Worm (Caenorhabditis elegans): ENCODE measurements around the gene cfp-1.

DNA sequence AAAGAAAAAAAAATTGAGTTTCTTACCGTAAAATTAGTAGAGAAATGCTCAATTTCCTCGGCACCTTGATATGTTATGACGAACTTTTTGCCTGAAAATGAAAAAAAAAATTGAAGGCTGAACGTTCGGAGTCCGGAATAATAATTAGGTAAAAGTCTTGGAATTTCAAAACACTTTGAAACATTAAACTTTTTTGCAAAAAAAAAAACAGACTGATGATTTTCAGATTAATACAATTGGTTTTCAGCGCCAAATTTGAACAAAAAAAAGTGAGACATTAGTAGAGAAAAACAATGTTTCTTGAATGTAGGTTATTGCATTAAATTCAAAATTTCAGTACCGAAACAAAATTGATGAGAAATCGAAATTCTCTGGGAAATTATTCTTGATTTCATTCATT, 46.7 kb downstream of the cfp-1 start, which contains the start of gene nkcc-1:
- TF ChIP-seq T20F7.1 (GFP tag; optimal IDR thresholded peaks at IDR 0.05) (no peak), ZK337.2 (GFP tag; IDR thresholded peaks at IDR 0.05) (no peak), mxl-3 (GFP tag; optimal IDR thresholded peaks at IDR 0.05) (no peak), mes-2 (tag; optimal IDR thresholded peaks at IDR 0.05; ENCODE audit: poor library complexity, severe bottlenecking) (no peak), cey-2 (tag; optimal IDR thresholded peaks at IDR 0.05; ENCODE audit: borderline replicate concordance, insufficient read depth) (no peak), fkh-10 (GFP tag; optimal IDR thresholded peaks at IDR 0.05) (no peak), nhr-237 (tag; optimal IDR thresholded peaks at IDR 0.05) (no peak), unc-62 (GFP tag; optimal IDR thresholded peaks at IDR 0.05 in 1 of 2) (no peak), unc-62 (tag; optimal IDR thresholded peaks at IDR 0.05) (no peak), dmd-9 (GFP tag; IDR thresholded peaks at IDR 0.05) (no peak)

Data from whole organism, L4 larva.